Fruit fly (Drosophila melanogaster): ENCODE results near the gene CG14252.

CG14252 gene

dm6 chr3R:26918857-26919256 lies 26.5 kb upstream of the CG14252 start:
- no peak for TF ChIP-seq Crg-1 (GFP tag; optimal IDR thresholded peaks at IDR 0.05)
- no peak for TF ChIP-seq Mnt (GFP tag; optimal IDR thresholded peaks at IDR 0.05)
- TF ChIP-seq kay (GFP tag; ENCODE audit: borderline replicate concordance), result no peak
- TF ChIP-seq CG33017 (tag; optimal IDR thresholded peaks at IDR 0.05), result no peak
- no peak for TF ChIP-seq CG11617 (GFP tag; optimal IDR thresholded peaks at IDR 0.05)
- TF ChIP-seq CG5204 (GFP tag; optimal IDR thresholded peaks at IDR 0.05), result no peak
- no peak for TF ChIP-seq CG7101 (tag; optimal IDR thresholded peaks at IDR 0.05)
- no peak for TF ChIP-seq cic (GFP tag; optimal IDR thresholded peaks at IDR 0.05)
- TF ChIP-seq Hr96 (GFP tag; optimal IDR thresholded peaks at IDR 0.05), result no peak
- TF ChIP-seq CG7045 (GFP tag; optimal IDR thresholded peaks at IDR 0.05), result no peak
- TF ChIP-seq CG14711 (tag; optimal IDR thresholded peaks at IDR 0.05), result no peak
- no peak for TF ChIP-seq CG1620 (GFP tag; optimal IDR thresholded peaks at IDR 0.05)
- TF ChIP-seq toe (GFP tag; optimal IDR thresholded peaks at IDR 0.05), result no peak

- no peak for TF ChIP-seq Clk (GFP tag; optimal IDR thresholded peaks at IDR 0.05)
- TF ChIP-seq bab1 (GFP tag; optimal IDR thresholded peaks at IDR 0.05), result no peak
- peak; percentile 15 for TF ChIP-seq kay (GFP tag; ENCODE audit: borderline replicate concordance)
- TF ChIP-seq Mnt (GFP tag; optimal IDR thresholded peaks at IDR 0.05), result no peak
These were observed 21.5 kb upstream of the CG14252 start for dm6 chr3R:26923830-26924333.

- TF ChIP-seq CG7101 (tag; optimal IDR thresholded peaks at IDR 0.05) (no peak), Crg-1 (GFP tag; optimal IDR thresholded peaks at IDR 0.05) (no peak), tj (GFP tag; optimal IDR thresholded peaks at IDR 0.05) (no peak), CG14711 (tag; optimal IDR thresholded peaks at IDR 0.05) (no peak)
These were observed 18.9 kb upstream of the CG14252 start for dm6 chr3R:26926477-26926876.

- no peak for TF ChIP-seq CG11617 (GFP tag; optimal IDR thresholded peaks at IDR 0.05)
- peak; percentile 18 for TF ChIP-seq CG14711 (tag; optimal IDR thresholded peaks at IDR 0.05)
- TF ChIP-seq Hr96 (GFP tag; optimal IDR thresholded peaks at IDR 0.05), result no peak
- TF ChIP-seq ovo (GFP tag; optimal IDR thresholded peaks at IDR 0.05), result no peak
- TF ChIP-seq CG7045 (GFP tag; optimal IDR thresholded peaks at IDR 0.05), result peak; percentile 35
- TF ChIP-seq tj (GFP tag; optimal IDR thresholded peaks at IDR 0.05), result peak; percentile 21
- no peak for TF ChIP-seq cic (GFP tag; optimal IDR thresholded peaks at IDR 0.05)
- TF ChIP-seq cnc (optimal IDR thresholded peaks at IDR 0.05), result no peak
- TF ChIP-seq CG33017 (tag; optimal IDR thresholded peaks at IDR 0.05), result peak; percentile 24
- TF ChIP-seq toe (GFP tag; optimal IDR thresholded peaks at IDR 0.05), result no peak
- peak; percentile 56 for TF ChIP-seq bab1 (GFP tag; optimal IDR thresholded peaks at IDR 0.05)
These were observed 16.9 kb upstream of the CG14252 start for dm6 chr3R:26928424-26928823.

dm6 chr3R:26933885-26934284 lies 11.4 kb upstream of the CG14252 start:
- TF ChIP-seq ovo (GFP tag; optimal IDR thresholded peaks at IDR 0.05) (no peak), toe (GFP tag; optimal IDR thresholded peaks at IDR 0.05) (no peak), CG7045 (GFP tag; optimal IDR thresholded peaks at IDR 0.05) (no peak)

- TF ChIP-seq toe (GFP tag; optimal IDR thresholded peaks at IDR 0.05) (no peak), CG11617 (GFP tag; optimal IDR thresholded peaks at IDR 0.05) (no peak), Crg-1 (GFP tag; optimal IDR thresholded peaks at IDR 0.05) (no peak), CG5204 (GFP tag; optimal IDR thresholded peaks at IDR 0.05) (no peak), CG12768 (GFP tag; optimal IDR thresholded peaks at IDR 0.05) (no peak), Hr96 (GFP tag; optimal IDR thresholded peaks at IDR 0.05) (no peak), ovo (GFP tag; optimal IDR thresholded peaks at IDR 0.05) (no peak), tj (GFP tag; optimal IDR thresholded peaks at IDR 0.05) (no peak), CG33017 (tag; optimal IDR thresholded peaks at IDR 0.05) (no peak), Mnt (GFP tag; optimal IDR thresholded peaks at IDR 0.05) (no peak), pad (GFP tag; optimal IDR thresholded peaks at IDR 0.05) (no peak), CG7045 (GFP tag; optimal IDR thresholded peaks at IDR 0.05) (no peak), CG1620 (GFP tag; optimal IDR thresholded peaks at IDR 0.05) (no peak), CG14711 (tag; optimal IDR thresholded peaks at IDR 0.05) (no peak)
These were observed 10.8 kb upstream of the CG14252 start for dm6 chr3R:26934523-26934922.

- TF ChIP-seq CG7045 (GFP tag; optimal IDR thresholded peaks at IDR 0.05) (no peak), tj (GFP tag; optimal IDR thresholded peaks at IDR 0.05) (no peak), Hr96 (GFP tag; optimal IDR thresholded peaks at IDR 0.05) (no peak), Crg-1 (GFP tag; optimal IDR thresholded peaks at IDR 0.05) (no peak), ovo (GFP tag; optimal IDR thresholded peaks at IDR 0.05) (no peak), bab1 (GFP tag; optimal IDR thresholded peaks at IDR 0.05) (no peak), pad (GFP tag; optimal IDR thresholded peaks at IDR 0.05) (no peak), CG5204 (GFP tag; optimal IDR thresholded peaks at IDR 0.05) (no peak), toe (GFP tag; optimal IDR thresholded peaks at IDR 0.05) (no peak), CG11617 (GFP tag; optimal IDR thresholded peaks at IDR 0.05) (no peak), CG1620 (GFP tag; optimal IDR thresholded peaks at IDR 0.05) (no peak), CG7101 (tag; optimal IDR thresholded peaks at IDR 0.05) (no peak), kay (GFP tag; ENCODE audit: borderline replicate concordance) (no peak), cnc (optimal IDR thresholded peaks at IDR 0.05) (no peak), CG33017 (tag; optimal IDR thresholded peaks at IDR 0.05) (no peak), Mnt (GFP tag; optimal IDR thresholded peaks at IDR 0.05) (no peak), CG14711 (tag; optimal IDR thresholded peaks at IDR 0.05) (no peak), Clk (GFP tag; optimal IDR thresholded peaks at IDR 0.05) (no peak), cic (GFP tag; optimal IDR thresholded peaks at IDR 0.05) (no peak), CG12768 (GFP tag; optimal IDR thresholded peaks at IDR 0.05) (no peak)
These were observed 9.9 kb upstream of the CG14252 start for dm6 chr3R:26935400-26935799.

All from whole organism, adult.